Worm (Caenorhabditis elegans): ENCODE data around the gene F09G8.7.
A peak's percentile ranks its signal among the peaks of the same experiment; 100 is the strongest.

Gene F09G8.7

DNA sequence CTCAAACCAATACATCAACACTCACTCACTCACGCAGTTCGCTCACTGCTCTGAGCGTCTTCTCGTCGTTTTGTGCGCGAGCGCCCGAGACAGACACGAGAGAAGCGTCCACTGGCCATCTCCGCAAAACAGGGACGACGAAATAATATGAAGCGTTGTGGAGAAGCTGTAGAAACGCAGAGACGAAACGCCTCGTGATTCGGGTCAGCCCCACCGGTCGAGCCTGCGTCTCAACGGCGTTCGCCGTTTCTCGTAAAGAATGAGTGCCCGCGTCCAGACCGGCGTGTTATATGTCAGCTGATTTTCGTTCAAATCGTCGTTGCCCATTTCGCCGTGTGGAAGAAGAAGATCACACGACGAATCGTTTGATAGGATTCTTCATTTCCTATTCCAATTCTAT, 40.6 kb downstream of the F09G8.7 start, which contains the start of gene fbxl-1 (continued):
- TF ChIP-seq pat-9 (tag; optimal IDR thresholded peaks at IDR 0.05), result no peak

DNA sequence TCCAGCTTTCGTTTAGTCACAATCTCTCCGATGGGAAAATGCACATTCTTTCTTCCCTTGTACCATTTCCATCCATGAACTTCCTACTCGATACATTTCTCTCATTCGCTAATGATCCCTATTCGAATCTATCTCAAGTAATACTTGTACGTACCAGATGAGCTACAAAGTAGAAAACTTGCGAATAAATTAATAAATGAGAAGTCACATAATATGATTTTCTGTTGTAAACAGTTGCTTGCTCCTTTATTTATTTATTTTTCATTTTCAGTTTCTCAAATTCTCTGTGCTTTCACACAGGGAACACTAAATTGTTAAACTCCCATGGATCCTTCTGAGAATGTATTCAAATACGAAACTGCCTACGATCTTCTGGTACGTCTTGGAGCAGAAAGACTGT, 42.0 kb downstream of the F09G8.7 start, which contains the start of gene rfs-1:
Gene rfs-1, plus strand, starts transcription at position 301 of the 400 bp plus-strand sequence.
- TF ChIP-seq pag-3 (tag; optimal IDR thresholded peaks at IDR 0.05; ENCODE audit: borderline replicate concordance) (no peak), nhr-11 (tag; optimal IDR thresholded peaks at IDR 0.05) (no peak), hlh-15 (tag; optimal IDR thresholded peaks at IDR 0.05) (no peak), Y22D7AL.16 (tag; optimal IDR thresholded peaks at IDR 0.05) (no peak), tbx-2 (tag; optimal IDR thresholded peaks at IDR 0.05) (no peak), ceh-19 (GFP tag; optimal IDR thresholded peaks at IDR 0.05) (no peak), ceh-30 (tag; optimal IDR thresholded peaks at IDR 0.05) (no peak), fax-1 (tag; optimal IDR thresholded peaks at IDR 0.05) (no peak)

DNA sequence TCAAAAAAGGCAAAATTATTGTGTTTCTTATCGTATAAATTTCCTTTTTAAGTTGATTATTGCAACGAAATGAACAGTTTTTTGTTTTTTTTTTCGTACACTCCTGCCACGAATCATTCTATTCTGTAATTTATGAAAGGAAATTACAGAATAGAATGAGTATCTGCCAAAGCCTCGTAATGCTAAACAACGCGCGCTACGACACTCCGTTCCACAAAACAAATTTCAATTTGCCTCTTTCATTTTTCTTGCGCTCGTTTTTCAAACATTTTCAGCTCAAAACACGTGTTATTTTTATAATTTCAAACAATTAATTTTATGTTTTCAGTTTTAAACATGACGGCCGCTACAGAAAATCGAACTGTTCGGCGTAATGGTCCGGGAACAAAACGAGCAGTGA, 43.4 kb downstream of the F09G8.7 start, which contains the start of gene mob-4:
Gene mob-4, plus strand, starts transcription at position 329 of the 400 bp plus-strand sequence.
- TF ChIP-seq elt-4 (tag; optimal IDR thresholded peaks at IDR 0.05) (no peak), unc-55 (GFP tag; optimal IDR thresholded peaks at IDR 0.05) (no peak), ets-4 (tag; optimal IDR thresholded peaks at IDR 0.05) (no peak), hlh-15 (tag; optimal IDR thresholded peaks at IDR 0.05) (no peak), ceh-22 (tag; optimal IDR thresholded peaks at IDR 0.05) (no peak), ref-2 (tag; optimal IDR thresholded peaks at IDR 0.05) (no peak), unc-3 (GFP tag; conservative IDR thresholded peaks at IDR 0.05) (no peak), unc-3 (tag; optimal IDR thresholded peaks at IDR 0.05) (no peak), pax-1 (tag; optimal IDR thresholded peaks at IDR 0.05) (no peak), ama-1 (optimal IDR thresholded peaks at IDR 0.05) (no peak), gmeb-2 (tag; optimal IDR thresholded peaks at IDR 0.05) (no peak), hlh-8 (tag; optimal IDR thresholded peaks at IDR 0.05) (no peak), madf-2 (tag; optimal IDR thresholded peaks at IDR 0.05) (no peak), zip-5 (tag; optimal IDR thresholded peaks at IDR 0.05) (no peak), nfya-1 (tag; optimal IDR thresholded peaks at IDR 0.05) (no peak), tbx-2 (tag; optimal IDR thresholded peaks at IDR 0.05) (no peak), C38D4.7 (GFP tag; optimal IDR thresholded peaks at IDR 0.05) (no peak), lim-6 (tag; optimal IDR thresholded peaks at IDR 0.05) (no peak), ceh-48 (tag; optimal IDR thresholded peaks at IDR 0.05) (no peak)

DNA sequence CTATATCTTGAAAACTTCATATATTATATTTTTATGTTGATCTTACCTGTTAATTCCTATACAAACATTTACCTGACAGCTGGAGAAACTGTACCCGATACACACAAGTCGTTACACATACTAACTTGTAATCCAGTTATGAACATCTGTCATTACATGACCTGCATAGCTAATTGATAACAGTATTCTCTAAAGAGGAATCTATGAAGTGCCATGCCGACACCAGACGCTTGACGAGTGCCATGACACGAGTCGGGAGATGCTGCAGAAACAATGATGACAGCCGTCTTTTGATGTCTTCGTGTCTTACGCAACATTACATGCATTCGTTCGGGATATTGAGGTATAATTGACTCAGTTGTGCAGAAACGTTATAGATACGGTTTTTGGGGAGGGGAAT, 48.1 kb downstream of the F09G8.7 start:
- TF ChIP-seq hlh-8 (tag; optimal IDR thresholded peaks at IDR 0.05) (no peak), unc-86 (tag; optimal IDR thresholded peaks at IDR 0.05) (peak; percentile 38)
